Worm (Caenorhabditis elegans): Measurements from ENCODE around the gene atrn-1.

- no peak for TF ChIP-seq ama-1 (optimal IDR thresholded peaks at IDR 0.05)
- TF ChIP-seq sox-4 (tag; optimal IDR thresholded peaks at IDR 0.05), result no peak
- TF ChIP-seq nhr-11 (tag; optimal IDR thresholded peaks at IDR 0.05), result no peak
- no peak for TF ChIP-seq ceh-48 (tag; optimal IDR thresholded peaks at IDR 0.05)
Observed at ce11 chrX:14664028-14664427, 47.4 kb upstream of the atrn-1 start, which contains the start of gene C26G2.2.

Data from whole organism, late embryonic.